Worm (Caenorhabditis elegans) whole organism, L4 larva: ENCODE data around the gene lin-42.

Experiments used
- Y5F2A.4 ChIP-seq: fragments of 200-800 bp; sonication (Bioruptor generic); optimal IDR thresholded peaks from 2 replicates; lab custom pipeline; 2018; ENCODE audit warnings: mild to moderate bottlenecking, missing genetic modification characterization, missing compliant biosample characterization
- ceh-32 ChIP-seq: sonication (generic microtip); optimal IDR thresholded peaks from 2 replicates; lab custom pipeline; 2016; ENCODE audit warnings: mild to moderate bottlenecking, missing genetic modification characterization, missing compliant biosample characterization; ENCODE audit not compliant: poor library complexity
- dpl-1 ChIP-seq: fragments of 150-350 bp; optimal IDR thresholded peaks from 2 replicates; lab custom pipeline; 2014; ENCODE audit warnings: missing biosample characterization, missing genetic modification reagents, missing genetic modification characterization
- lim-7 ChIP-seq: fragments of 200-800 bp; sonication (Bioruptor generic); IDR thresholded peaks from 2 replicates; pipeline ENCODE4 v1.3.6; 2022; ENCODE audit warnings: missing genetic modification characterization, missing compliant biosample characterization
- nhr-28 ChIP-seq: fragments of 150-350 bp; optimal IDR thresholded peaks from 2 replicates; lab custom pipeline; 2014; ENCODE audit warnings: missing biosample characterization, missing genetic modification characterization
- snpc-4 ChIP-seq: fragments of 150-350 bp; optimal IDR thresholded peaks from 2 replicates; lab custom pipeline; 2014; ENCODE audit warnings: missing biosample characterization, missing genetic modification characterization
- spr-1 ChIP-seq: sonication (generic microtip); optimal IDR thresholded peaks from 2 replicates; lab custom pipeline; 2016; ENCODE audit warnings: mild to moderate bottlenecking, missing genetic modification characterization, missing compliant biosample characterization

- TF ChIP-seq dpl-1 (GFP tag; lab: Kevin White, UChicago) (no peak), spr-1 (no peak), Y5F2A.4 (GFP tag; lab: Kevin White, UChicago) (no peak), lim-7 (no peak), ceh-32 (tag; lab: Kevin White, UChicago) (no peak), nhr-28 (tag; lab: Kevin White, UChicago) (no peak), snpc-4 (tag; lab: Kevin White, UChicago) (no peak)
Measured at ce11 chrII:1228943-1229342, 23.2 kb downstream of the lin-42 start.
